Fruit fly (Drosophila melanogaster) whole organism, adult: Measurements from ENCODE around the gene Non3.

Experiments
- CG11617 ChIP-seq: fragments of 200-800 bp; sonication (Bioruptor generic); optimal IDR thresholded peaks from 2 replicates; lab custom pipeline; 2017; ENCODE audit warnings: mild to moderate bottlenecking, missing biosample characterization, missing genetic modification reagents, missing genetic modification characterization
- CG12768 ChIP-seq: fragments of 200-800 bp; sonication (Bioruptor generic); optimal IDR thresholded peaks from 2 replicates; lab custom pipeline; 2017; ENCODE audit warnings: missing biosample characterization, missing genetic modification characterization, mild to moderate bottlenecking, moderate library complexity, missing genetic modification reagents
- CG14711 ChIP-seq: fragments of 200-800 bp; sonication (Bioruptor generic); optimal IDR thresholded peaks from 2 replicates; lab custom pipeline; 2018; ENCODE audit warnings: missing biosample characterization, mild to moderate bottlenecking, missing genetic modification characterization, moderate library complexity
- CG1620 ChIP-seq: fragments of 200-800 bp; sonication (Bioruptor generic); optimal IDR thresholded peaks from 2 replicates; lab custom pipeline; 2016; ENCODE audit warnings: missing biosample characterization, missing genetic modification characterization
- CG33017 ChIP-seq: fragments of 200-800 bp; sonication (Bioruptor generic); optimal IDR thresholded peaks from 2 replicates; lab custom pipeline; 2018; ENCODE audit warnings: missing biosample characterization, mild to moderate bottlenecking, missing genetic modification characterization, moderate library complexity
- CG5204 ChIP-seq: fragments of 200-800 bp; sonication (Bioruptor generic); optimal IDR thresholded peaks from 2 replicates; lab custom pipeline; 2016; ENCODE audit warnings: missing biosample characterization, missing genetic modification characterization
- CG7045 ChIP-seq: fragments of 200-800 bp; sonication (Bioruptor generic); optimal IDR thresholded peaks from 2 replicates; lab custom pipeline; 2017; ENCODE audit warnings: missing biosample characterization, mild to moderate bottlenecking, missing genetic modification characterization
- CG7101 ChIP-seq: fragments of 200-800 bp; sonication (Bioruptor generic); optimal IDR thresholded peaks from 2 replicates; lab custom pipeline; 2018; ENCODE audit warnings: missing biosample characterization, mild to moderate bottlenecking, missing genetic modification characterization, moderate library complexity
- Clk ChIP-seq: fragments of 200-800 bp; sonication (Bioruptor generic); optimal IDR thresholded peaks from 2 replicates; lab custom pipeline; 2017; ENCODE audit warnings: missing biosample characterization, missing genetic modification characterization
- Crg-1 ChIP-seq: fragments of 200-800 bp; sonication (Bioruptor generic); optimal IDR thresholded peaks from 2 replicates; lab custom pipeline; 2016; ENCODE audit warnings: missing biosample characterization, missing genetic modification characterization
- Hr96 ChIP-seq: fragments of 200-800 bp; sonication (Bioruptor generic); optimal IDR thresholded peaks from 2 replicates; lab custom pipeline; 2016; ENCODE audit warnings: missing biosample characterization, missing genetic modification characterization
- Mnt ChIP-seq: fragments of 200-800 bp; sonication (Bioruptor generic); optimal IDR thresholded peaks from 2 replicates; lab custom pipeline; 2016; ENCODE audit warnings: missing biosample characterization, mild to moderate bottlenecking, missing genetic modification characterization
- bab1 ChIP-seq: fragments of 200-800 bp; sonication (Bioruptor generic); optimal IDR thresholded peaks from 3 replicates; lab custom pipeline; 2019; ENCODE audit warnings: missing biosample characterization, mild to moderate bottlenecking, missing genetic modification characterization, moderate library complexity
- cic ChIP-seq: fragments of 200-800 bp; sonication (Bioruptor generic); optimal IDR thresholded peaks from 2 replicates; lab custom pipeline; 2017; ENCODE audit warnings: missing biosample characterization, mild to moderate bottlenecking, missing genetic modification characterization, moderate library complexity
- cnc ChIP-seq, 2 experiments: fragments of >200 bp; optimal IDR thresholded peaks; 2 replicates each; lab custom pipeline; 2017
- kay ChIP-seq: fragments of 200-800 bp; sonication (Bioruptor generic); peaks from one replicate; lab custom pipeline; 2016; ENCODE audit warnings: missing biosample characterization, missing genetic modification characterization, borderline replicate concordance
- ovo ChIP-seq: fragments of 200-800 bp; sonication (Bioruptor generic); optimal IDR thresholded peaks from 2 replicates; lab custom pipeline; 2016; ENCODE audit warnings: missing biosample characterization, missing genetic modification characterization
- pad ChIP-seq: fragments of 200-800 bp; sonication (Bioruptor generic); optimal IDR thresholded peaks from 3 replicates; lab custom pipeline; 2017; ENCODE audit warnings: missing biosample characterization, missing genetic modification characterization, mild to moderate bottlenecking, moderate library complexity, missing genetic modification reagents
- tj ChIP-seq: fragments of 200-800 bp; sonication (Bioruptor generic); optimal IDR thresholded peaks from 3 replicates; lab custom pipeline; 2017; ENCODE audit warnings: missing biosample characterization, mild to moderate bottlenecking, missing genetic modification characterization, moderate library complexity
- toe ChIP-seq: fragments of 200-800 bp; sonication (Bioruptor generic); optimal IDR thresholded peaks from 2 replicates; lab custom pipeline; 2016; ENCODE audit warnings: missing biosample characterization, missing genetic modification characterization

The Non3 gene

dm6 chr3R:18223434-18223833 is at the start of gene Non3, which contains the start of gene mTerf5:
Non3 (plus strand) TSS chr3R:18223722.
mTerf5 (minus strand) TSS chr3R:18223682.
- TF ChIP-seq CG1620 (GFP tag; lab: Kevin White, UChicago): peak; percentile 64
- peak; percentile 47 for TF ChIP-seq CG7045 (GFP tag; lab: Kevin White, UChicago)
- peak; percentile 21 for TF ChIP-seq Clk (GFP tag; lab: Kevin White, UChicago)
- TF ChIP-seq cic (GFP tag; lab: Kevin White, UChicago): peak; percentile 6
- TF ChIP-seq Hr96: no peak
- no peak for TF ChIP-seq CG5204 (GFP tag; lab: Kevin White, UChicago)
- peak; percentile 32 for TF ChIP-seq Crg-1 (GFP tag; lab: Kevin White, UChicago)
- TF ChIP-seq ovo (GFP tag; lab: Kevin White, UChicago): peak; percentile 74
- peak; percentile 46 for TF ChIP-seq pad
- TF ChIP-seq cnc (optimal IDR thresholded peaks at IDR 0.05; lab: Kevin White, UChicago): no peak
- peak; percentile 51 for TF ChIP-seq tj (GFP tag; lab: Kevin White, UChicago)
- no peak for TF ChIP-seq toe (GFP tag; lab: Kevin White, UChicago)
- TF ChIP-seq CG14711 (tag; lab: Kevin White, UChicago): peak; percentile 71
- TF ChIP-seq CG33017: peak; percentile 57
- peak; percentile 61 for TF ChIP-seq CG12768 (GFP tag; lab: Kevin White, UChicago)
- peak; percentile 98 for TF ChIP-seq Mnt (GFP tag; lab: Kevin White, UChicago)
- peak; percentile 73 for TF ChIP-seq CG7101 (tag; lab: Kevin White, UChicago)
- peak; percentile 80 for TF ChIP-seq CG11617 (GFP tag; lab: Kevin White, UChicago)
- no peak for TF ChIP-seq kay
- peak; percentile 82 for TF ChIP-seq bab1 (GFP tag; lab: Kevin White, UChicago)

- TF ChIP-seq CG5204 (GFP tag; lab: Kevin White, UChicago) (no peak), toe (GFP tag; lab: Kevin White, UChicago) (no peak), kay (no peak), Mnt (GFP tag; lab: Kevin White, UChicago) (no peak), bab1 (GFP tag; lab: Kevin White, UChicago) (peak; percentile 62), CG1620 (GFP tag; lab: Kevin White, UChicago) (no peak), CG14711 (tag; lab: Kevin White, UChicago) (no peak), Crg-1 (GFP tag; lab: Kevin White, UChicago) (no peak)
These were observed 40.3 kb upstream of the Non3 start, which contains the start of gene cdm for dm6 chr3R:18183244-18183643. cdm (minus strand) TSS chr3R:18183479.

- peak; percentile 69 for TF ChIP-seq Mnt (GFP tag; lab: Kevin White, UChicago)
- peak; percentile 51 for TF ChIP-seq cic (GFP tag; lab: Kevin White, UChicago)
- peak; percentile 80 for TF ChIP-seq CG11617 (GFP tag; lab: Kevin White, UChicago)
- no peak for TF ChIP-seq cnc (optimal IDR thresholded peaks at IDR 0.05; lab: Kevin White, UChicago)
- TF ChIP-seq CG12768 (GFP tag; lab: Kevin White, UChicago): peak; percentile 84
- TF ChIP-seq bab1 (GFP tag; lab: Kevin White, UChicago): peak; percentile 83
- peak; percentile 72 for TF ChIP-seq Hr96
- TF ChIP-seq CG14711 (tag; lab: Kevin White, UChicago): peak; percentile 82
- peak; percentile 62 for TF ChIP-seq CG7045 (GFP tag; lab: Kevin White, UChicago)
- peak; percentile 85 for TF ChIP-seq CG7101 (tag; lab: Kevin White, UChicago)
- peak; percentile 59 for TF ChIP-seq toe (GFP tag; lab: Kevin White, UChicago)
- no peak for TF ChIP-seq CG5204 (GFP tag; lab: Kevin White, UChicago)
- peak; percentile 93 for TF ChIP-seq ovo (GFP tag; lab: Kevin White, UChicago)
- TF ChIP-seq Crg-1 (GFP tag; lab: Kevin White, UChicago): peak; percentile 85
- peak; percentile 77 for TF ChIP-seq pad
- TF ChIP-seq CG33017: peak; percentile 76
- TF ChIP-seq kay: no peak
- TF ChIP-seq CG1620 (GFP tag; lab: Kevin White, UChicago): peak; percentile 75
- TF ChIP-seq tj (GFP tag; lab: Kevin White, UChicago): peak; percentile 32
- TF ChIP-seq Clk (GFP tag; lab: Kevin White, UChicago): peak; percentile 24
These were observed 38.1 kb upstream of the Non3 start, which contains the start of the genes Arp5 and CG7208 for dm6 chr3R:18185385-18185784. Arp5 (plus strand) TSS chr3R:18185498. CG7208 (minus strand) TSS chr3R:18185715.

- peak; percentile 74 for TF ChIP-seq toe (GFP tag; lab: Kevin White, UChicago)
- TF ChIP-seq Clk (GFP tag; lab: Kevin White, UChicago): peak; percentile 94
- TF ChIP-seq CG7101 (tag; lab: Kevin White, UChicago): peak; percentile 93
- TF ChIP-seq Mnt (GFP tag; lab: Kevin White, UChicago): peak; percentile 75
- peak; percentile 81 for TF ChIP-seq CG5204 (GFP tag; lab: Kevin White, UChicago)
- no peak for TF ChIP-seq kay
- TF ChIP-seq Hr96: no peak
- TF ChIP-seq Crg-1 (GFP tag; lab: Kevin White, UChicago): peak; percentile 96
- peak; percentile 83 for TF ChIP-seq CG33017
- peak; percentile 94 for TF ChIP-seq CG7045 (GFP tag; lab: Kevin White, UChicago)
- peak; percentile 91 for TF ChIP-seq CG1620 (GFP tag; lab: Kevin White, UChicago)
- peak; percentile 63 for TF ChIP-seq bab1 (GFP tag; lab: Kevin White, UChicago)
- TF ChIP-seq tj (GFP tag; lab: Kevin White, UChicago): peak; percentile 67
- TF ChIP-seq ovo (GFP tag; lab: Kevin White, UChicago): peak; percentile 87
- TF ChIP-seq CG12768 (GFP tag; lab: Kevin White, UChicago): peak; percentile 93
- TF ChIP-seq CG14711 (tag; lab: Kevin White, UChicago): peak; percentile 89
- TF ChIP-seq cic (GFP tag; lab: Kevin White, UChicago): peak; percentile 62
- TF ChIP-seq pad: peak; percentile 91
- TF ChIP-seq CG11617 (GFP tag; lab: Kevin White, UChicago): peak; percentile 93
- TF ChIP-seq cnc (optimal IDR thresholded peaks at IDR 0.05; lab: Kevin White, UChicago): no peak
These were observed 34.8 kb upstream of the Non3 start, which contains the start of the genes CG12321 and MED17 for dm6 chr3R:18188702-18189125. CG12321 (minus strand) TSS chr3R:18188707. MED17 (plus strand) TSS chr3R:18189072.

dm6 chr3R:18191867-18192266 is 31.7 kb upstream of the Non3 start, which contains the start of gene CG14313:
CG14313 (minus strand) TSS chr3R:18191967.
- no peak for TF ChIP-seq Hr96
- TF ChIP-seq bab1 (GFP tag; lab: Kevin White, UChicago): no peak
- no peak for TF ChIP-seq CG14711 (tag; lab: Kevin White, UChicago)
- TF ChIP-seq pad: no peak
- no peak for TF ChIP-seq ovo (GFP tag; lab: Kevin White, UChicago)
- no peak for TF ChIP-seq cnc (optimal IDR thresholded peaks at IDR 0.05; lab: Kevin White, UChicago)
- no peak for TF ChIP-seq Mnt (GFP tag; lab: Kevin White, UChicago)
- no peak for TF ChIP-seq cic (GFP tag; lab: Kevin White, UChicago)
- no peak for TF ChIP-seq Clk (GFP tag; lab: Kevin White, UChicago)
- no peak for TF ChIP-seq CG7101 (tag; lab: Kevin White, UChicago)
- TF ChIP-seq tj (GFP tag; lab: Kevin White, UChicago): no peak
- TF ChIP-seq CG1620 (GFP tag; lab: Kevin White, UChicago): no peak
- no peak for TF ChIP-seq Crg-1 (GFP tag; lab: Kevin White, UChicago)
- no peak for TF ChIP-seq toe (GFP tag; lab: Kevin White, UChicago)
- TF ChIP-seq CG5204 (GFP tag; lab: Kevin White, UChicago): no peak
- TF ChIP-seq CG12768 (GFP tag; lab: Kevin White, UChicago): no peak
- no peak for TF ChIP-seq kay
